Fruit fly (Drosophila melanogaster) whole organism, embryonic: ENCODE results near the gene CG9471.

Experiments used
- ATbp ChIP-seq: fragments of 200-800 bp; sonication (Bioruptor generic); optimal IDR thresholded peaks from 2 replicates; lab custom pipeline; 2017; ENCODE audit warnings: missing biosample characterization, mild to moderate bottlenecking, missing genetic modification characterization, missing genetic modification reagents
- Ada2b ChIP-seq: fragments of 200-800 bp; sonication (Bioruptor generic); IDR thresholded peaks from 2 replicates; pipeline ENCODE4 v1.3.6; 2022; ENCODE audit warnings: missing biosample characterization, missing genetic modification characterization
- C15 ChIP-seq: fragments of 200-800 bp; sonication (Bioruptor generic); IDR thresholded peaks from 3 replicates; pipeline ENCODE4 v1.3.6; 2022; ENCODE audit warnings: missing biosample characterization, missing genetic modification characterization
- CG10366 ChIP-seq: fragments of 200-800 bp; sonication (Bioruptor generic); IDR thresholded peaks from 2 replicates; pipeline ENCODE4 v1.3.6; 2022; ENCODE audit warnings: missing biosample characterization, missing genetic modification characterization
- CG10543 ChIP-seq: fragments of 200-800 bp; sonication (Bioruptor generic); optimal IDR thresholded peaks from 3 replicates; lab custom pipeline; 2017; ENCODE audit warnings: missing biosample characterization, mild to moderate bottlenecking, missing genetic modification characterization, moderate library complexity
- CG11247 ChIP-seq: fragments of 200-800 bp; sonication (Bioruptor generic); IDR thresholded peaks from 2 replicates; pipeline ENCODE4 v1.3.6; 2022; ENCODE audit warnings: missing biosample characterization, missing genetic modification characterization
- CG11695 ChIP-seq: fragments of 200-800 bp; sonication (Bioruptor generic); IDR thresholded peaks from 3 replicates; pipeline ENCODE4 v1.3.6; 2022; ENCODE audit warnings: missing biosample characterization, missing genetic modification characterization
- CG11723 ChIP-seq: fragments of 200-800 bp; sonication (Bioruptor generic); optimal IDR thresholded peaks from 2 replicates; lab custom pipeline; 2017; ENCODE audit warnings: missing biosample characterization, mild to moderate bottlenecking, missing genetic modification characterization
- CG12942 ChIP-seq: fragments of 200-800 bp; sonication (Bioruptor generic); optimal IDR thresholded peaks from 3 replicates; lab custom pipeline; 2016; ENCODE audit warnings: missing biosample characterization, missing genetic modification characterization
- CG14014 ChIP-seq: fragments of 200-800 bp; sonication (Bioruptor generic); IDR thresholded peaks from 2 replicates; pipeline ENCODE4 v1.3.6; 2022; ENCODE audit warnings: missing biosample characterization, missing genetic modification characterization
- CG16815 ChIP-seq: fragments of 200-800 bp; sonication (Bioruptor generic); optimal IDR thresholded peaks from 3 replicates; lab custom pipeline; 2017; ENCODE audit warnings: missing biosample characterization, mild to moderate bottlenecking, missing genetic modification characterization
- CG16863 ChIP-seq: fragments of 200-800 bp; sonication (Bioruptor generic); optimal IDR thresholded peaks from 3 replicates; lab custom pipeline; 2016; ENCODE audit warnings: missing biosample characterization, missing genetic modification characterization
- CG43689 ChIP-seq: fragments of 200-800 bp; sonication (Bioruptor generic); IDR thresholded peaks from 2 replicates; pipeline ENCODE4 v1.3.6; 2022; ENCODE audit warnings: missing biosample characterization, missing genetic modification characterization
- CG4404 ChIP-seq: fragments of 200-800 bp; sonication (Bioruptor generic); IDR thresholded peaks from 2 replicates; pipeline ENCODE4 v1.3.6; 2022; ENCODE audit warnings: missing biosample characterization, missing genetic modification characterization
- CG7745 ChIP-seq: fragments of 200-800 bp; sonication (Bioruptor generic); optimal IDR thresholded peaks from 2 replicates; lab custom pipeline; 2018; ENCODE audit warnings: missing biosample characterization, mild to moderate bottlenecking, missing genetic modification characterization, moderate library complexity
- CG8924 ChIP-seq: fragments of 200-800 bp; optimal IDR thresholded peaks from 3 replicates; lab custom pipeline; 2019; ENCODE audit warnings: missing biosample characterization, mild to moderate bottlenecking, missing genetic modification characterization, moderate library complexity
- Hr51 ChIP-seq, 2 experiments: fragments of 200-800 bp; sonication (Bioruptor generic); optimal IDR thresholded peaks; 2 replicates in 1 of 2; 3 replicates in 1 of 2; lab custom pipeline; 2016 to 2018; ENCODE audit warnings: missing biosample characterization in 2 of 2, missing genetic modification characterization in 2 of 2, mild to moderate bottlenecking in 1 of 2, moderate library complexity in 1 of 2
- Hsf ChIP-seq: fragments of 200-800 bp; sonication (Bioruptor generic); optimal IDR thresholded peaks from 3 replicates; lab custom pipeline; 2016; ENCODE audit warnings: missing biosample characterization, missing genetic modification characterization
- Jarid2 ChIP-seq: fragments of 200-800 bp; sonication (Bioruptor generic); optimal IDR thresholded peaks from 3 replicates; lab custom pipeline; 2017; ENCODE audit warnings: mild to moderate bottlenecking, missing biosample characterization, missing genetic modification reagents, missing genetic modification characterization
- Mrtf ChIP-seq: fragments of 200-800 bp; sonication (Bioruptor generic); IDR thresholded peaks from 3 replicates; pipeline ENCODE4 v1.3.6; 2022; ENCODE audit warnings: missing biosample characterization, missing genetic modification characterization
- NfI ChIP-seq: fragments of 200-800 bp; sonication (Bioruptor generic); optimal IDR thresholded peaks from 3 replicates; lab custom pipeline; 2018; ENCODE audit warnings: missing biosample characterization, mild to moderate bottlenecking, missing genetic modification characterization, moderate library complexity
- Side ChIP-seq: fragments of 200-800 bp; sonication (Bioruptor generic); optimal IDR thresholded peaks from 2 replicates; lab custom pipeline; 2016; ENCODE audit warnings: missing biosample characterization, missing genetic modification characterization
- Taf1 ChIP-seq: fragments of 200-800 bp; sonication (Bioruptor generic); IDR thresholded peaks from 2 replicates; pipeline ENCODE4 v1.3.6; 2022; ENCODE audit warnings: missing biosample characterization, missing genetic modification characterization
- amos ChIP-seq: fragments of 200-800 bp; sonication (Bioruptor generic); IDR thresholded peaks from 2 replicates; pipeline ENCODE4 v1.3.6; 2022; ENCODE audit warnings: missing biosample characterization, missing genetic modification characterization; ENCODE audit not compliant: partially characterized antibody
- ash1 ChIP-seq: fragments of 200-800 bp; sonication (Bioruptor generic); optimal IDR thresholded peaks from 2 replicates; lab custom pipeline; 2018; ENCODE audit warnings: missing biosample characterization, mild to moderate bottlenecking, missing genetic modification characterization
- bsh ChIP-seq, 2 experiments: fragments of 200-800 bp; sonication (Bioruptor generic); optimal IDR thresholded peaks; 2 replicates each; lab custom pipeline; 2017 to 2018; ENCODE audit warnings: mild to moderate bottlenecking in 2 of 2, missing biosample characterization in 2 of 2, missing genetic modification characterization in 2 of 2, moderate library complexity in 1 of 2
- btn ChIP-seq: fragments of 200-800 bp; sonication (Bioruptor generic); optimal IDR thresholded peaks from 2 replicates; lab custom pipeline; 2016; ENCODE audit warnings: missing biosample characterization, missing genetic modification characterization
- danr ChIP-seq: fragments of 200-800 bp; sonication (Bioruptor generic); IDR thresholded peaks from 2 replicates; pipeline ENCODE4 v1.3.6; 2022; ENCODE audit warnings: missing biosample characterization, missing genetic modification characterization
- disco-r ChIP-seq: fragments of 200-800 bp; sonication (Bioruptor generic); optimal IDR thresholded peaks from 2 replicates; lab custom pipeline; 2016; ENCODE audit warnings: missing biosample characterization, missing genetic modification characterization
- fd64A ChIP-seq: fragments of 200-800 bp; sonication (Bioruptor generic); optimal IDR thresholded peaks from 3 replicates; lab custom pipeline; 2018; ENCODE audit warnings: missing biosample characterization, mild to moderate bottlenecking, missing genetic modification characterization
- gcm ChIP-seq: fragments of 200-800 bp; sonication (Bioruptor generic); optimal IDR thresholded peaks from 2 replicates; lab custom pipeline; 2019; ENCODE audit warnings: missing biosample characterization, mild to moderate bottlenecking, missing genetic modification characterization, moderate library complexity
- gcm2 ChIP-seq: fragments of 200-800 bp; sonication (Bioruptor generic); optimal IDR thresholded peaks from 2 replicates; lab custom pipeline; 2016; ENCODE audit warnings: missing biosample characterization, missing genetic modification characterization
- grau ChIP-seq: fragments of 200-800 bp; optimal IDR thresholded peaks from 3 replicates; lab custom pipeline; 2019; ENCODE audit warnings: missing biosample characterization, mild to moderate bottlenecking, missing genetic modification characterization, moderate library complexity
- gro ChIP-seq: fragments of 200-800 bp; sonication (Bioruptor generic); optimal IDR thresholded peaks from 2 replicates; lab custom pipeline; 2016; ENCODE audit warnings: missing biosample characterization, missing genetic modification characterization
- gsb ChIP-seq: fragments of 200-800 bp; sonication (Bioruptor generic); IDR thresholded peaks from 2 replicates; pipeline ENCODE4 v1.3.6; 2022; ENCODE audit warnings: missing biosample characterization, missing genetic modification characterization
- h ChIP-seq: fragments of >200 bp; optimal IDR thresholded peaks from 2 replicates; lab custom pipeline; 2017
- her ChIP-seq: fragments of 200-800 bp; sonication (Bioruptor generic); optimal IDR thresholded peaks from 2 replicates; lab custom pipeline; 2016; ENCODE audit warnings: missing biosample characterization, missing genetic modification characterization
- nerfin-1 ChIP-seq: fragments of 200-800 bp; sonication (Bioruptor generic); optimal IDR thresholded peaks from 3 replicates; lab custom pipeline; 2019; ENCODE audit warnings: missing biosample characterization, mild to moderate bottlenecking, missing genetic modification characterization, moderate library complexity
- nmo ChIP-seq: fragments of 200-800 bp; sonication (Bioruptor generic); optimal IDR thresholded peaks from 2 replicates; lab custom pipeline; 2018; ENCODE audit warnings: missing biosample characterization, mild to moderate bottlenecking, missing genetic modification characterization, moderate library complexity
- otp ChIP-seq: fragments of 200-800 bp; sonication (Bioruptor generic); IDR thresholded peaks from 3 replicates; pipeline ENCODE4, ENCODE4 v1.3.6; 2022; ENCODE audit warnings: missing biosample characterization, missing genetic modification characterization
- phol ChIP-seq: fragments of 200-800 bp; sonication (Bioruptor generic); optimal IDR thresholded peaks from 3 replicates; lab custom pipeline; 2018; ENCODE audit warnings: missing biosample characterization, mild to moderate bottlenecking, missing genetic modification characterization, moderate library complexity
- shn ChIP-seq: fragments of 200-800 bp; sonication (Bioruptor generic); optimal IDR thresholded peaks from 3 replicates; lab custom pipeline; 2016; ENCODE audit warnings: missing biosample characterization, missing genetic modification characterization
- slbo ChIP-seq: fragments of 200-800 bp; sonication (Bioruptor generic); IDR thresholded peaks from 2 replicates; pipeline ENCODE4 v1.3.6; 2022; ENCODE audit warnings: missing biosample characterization, missing genetic modification characterization
- sr ChIP-seq: fragments of 200-800 bp; sonication (Bioruptor generic); IDR thresholded peaks from 3 replicates; pipeline ENCODE4 v1.3.6; 2022; ENCODE audit warnings: missing biosample characterization, missing genetic modification characterization
- stwl ChIP-seq: fragments of 200-800 bp; sonication (Bioruptor generic); optimal IDR thresholded peaks from 3 replicates; lab custom pipeline; 2018; ENCODE audit warnings: missing biosample characterization, mild to moderate bottlenecking, missing genetic modification characterization, moderate library complexity
- sug ChIP-seq: fragments of 200-800 bp; optimal IDR thresholded peaks from 2 replicates; lab custom pipeline; 2019; ENCODE audit warnings: missing biosample characterization, mild to moderate bottlenecking, missing genetic modification characterization, moderate library complexity
- trem ChIP-seq: fragments of 200-800 bp; optimal IDR thresholded peaks from 3 replicates; lab custom pipeline; 2019; ENCODE audit warnings: missing biosample characterization, mild to moderate bottlenecking, missing genetic modification characterization, moderate library complexity
- tup ChIP-seq: fragments of 200-800 bp; sonication (Bioruptor generic); optimal IDR thresholded peaks from 2 replicates; lab custom pipeline; 2016; ENCODE audit warnings: missing biosample characterization, mild to moderate bottlenecking, missing genetic modification characterization, moderate library complexity
- tx ChIP-seq: fragments of 200-800 bp; sonication (Bioruptor generic); optimal IDR thresholded peaks from 2 replicates; lab custom pipeline; 2016; ENCODE audit warnings: missing biosample characterization, missing genetic modification characterization
- usp ChIP-seq: fragments of >200 bp; optimal IDR thresholded peaks from 2 replicates; lab custom pipeline; 2017; ENCODE audit warnings: missing biosample characterization, missing genetic modification characterization

The CG9471 gene

dm6 chr3R:9808946-9809545 lies 37.7 kb upstream of the CG9471 start, which contains the start of gene FBXO11 (continued):
- TF ChIP-seq stwl (peak; percentile 58), Hr51 (GFP tag; optimal IDR thresholded peaks at IDR 0.05; lab: Kevin White, UChicago) (no peak), CG4404 (GFP tag; lab: Robert Waterston, UW) (no peak), ash1 (GFP tag; lab: Kevin White, UChicago) (no peak), bsh (GFP tag; optimal IDR thresholded peaks at IDR 0.05; lab: Kevin White, UChicago) (no peak), CG7745 (tag; lab: Kevin White, UChicago) (no peak), shn (GFP tag; lab: Kevin White, UChicago) (no peak), Jarid2 (GFP tag; lab: Kevin White, UChicago) (peak; percentile 20), Mrtf (GFP tag; lab: Robert Waterston, UW) (no peak), ATbp (no peak), otp (GFP tag; lab: Robert Waterston, UW) (no peak), nerfin-1 (tag; lab: Kevin White, UChicago) (peak; percentile 32), CG10366 (GFP tag; lab: Robert Waterston, UW) (no peak), Hsf (GFP tag; lab: Kevin White, UChicago) (no peak), NfI (no peak), sug (no peak), slbo (GFP tag; lab: Robert Waterston, UW) (no peak), usp (no peak), phol (tag; lab: Kevin White, UChicago) (no peak), CG11247 (GFP tag; lab: Robert Waterston, UW) (no peak), CG16863 (no peak), gsb (no peak), gro (GFP tag; lab: Kevin White, UChicago) (peak; percentile 62), grau (tag; lab: Kevin White, UChicago) (no peak), trem (tag; lab: Kevin White, UChicago) (peak; percentile 34), C15 (GFP tag; lab: Robert Waterston, UW) (no peak), disco-r (no peak)

dm6 chr3R:9800644-9801330 lies 29.4 kb upstream of the CG9471 start, which contains the start of the genes CG9467 and CG8526:
CG9467 (minus strand) TSS chr3R:9801026.
CG8526 (plus strand) TSS chr3R:9801280.
- TF ChIP-seq fd64A (GFP tag; lab: Kevin White, UChicago), result no peak
- 0 out of 2 replicates have a peak, but pooled peaks have one; percentile 8 for TF ChIP-seq Ada2b (GFP tag; lab: Robert Waterston, UW)
- peak; percentile 91 for TF ChIP-seq nmo (GFP tag; lab: Kevin White, UChicago)
- TF ChIP-seq danr, result no peak
- TF ChIP-seq CG16815, result peak; percentile 60
- peak; percentile 69 for TF ChIP-seq CG12942
- peak; percentile 21; the same call in 1 of the 2 replicates for TF ChIP-seq Taf1 (GFP tag; lab: Robert Waterston, UW)
- no peak for TF ChIP-seq gcm
- TF ChIP-seq sr (GFP tag; lab: Robert Waterston, UW), result no peak
- peak; percentile 77 for TF ChIP-seq CG8924 (tag; lab: Kevin White, UChicago)
- TF ChIP-seq CG14014 (GFP tag; lab: Robert Waterston, UW), result 0 out of 2 replicates have a peak, but pooled peaks have one; percentile 38
- peak; percentile 10 for TF ChIP-seq tx
- peak; percentile 77 for TF ChIP-seq CG10543 (GFP tag; lab: Kevin White, UChicago)
- peak; percentile 23; the same call in 1 of the 3 replicates for TF ChIP-seq CG11695 (GFP tag; lab: Robert Waterston, UW)
- TF ChIP-seq CG43689 (GFP tag; lab: Robert Waterston, UW), result no peak
- no peak for TF ChIP-seq CG11723 (GFP tag; lab: Kevin White, UChicago)
- peak; percentile 60 for TF ChIP-seq Hsf (GFP tag; lab: Kevin White, UChicago)
- TF ChIP-seq her (GFP tag; lab: Kevin White, UChicago), result no peak
- peak; percentile 75 for TF ChIP-seq amos (GFP tag; lab: Robert Waterston, UW)
- no peak for TF ChIP-seq Side
- TF ChIP-seq gcm2 (GFP tag; lab: Kevin White, UChicago), result no peak
- TF ChIP-seq h (lab: Kevin White, UChicago), result no peak
- TF ChIP-seq tup (GFP tag; lab: Kevin White, UChicago), result peak; percentile 13
- TF ChIP-seq CG10366 (GFP tag; lab: Robert Waterston, UW), result peak; percentile 54; the same call in 1 of the 2 replicates
- TF ChIP-seq btn, result no peak
